Worm (Caenorhabditis elegans) whole organism, mixed stage, embryonic: Measurements from ENCODE around the gene Y116A8C.24.

ENCODE experiments used
- elt-1 ChIP-seq: sonication (generic microtip); optimal IDR thresholded peaks from 2 replicates; lab custom pipeline; 2017; ENCODE audit warnings: missing genetic modification characterization, mild to moderate bottlenecking, missing compliant biosample characterization, antibody characterized with exemption, moderate library complexity, borderline replicate concordance; ENCODE audit not compliant: insufficient read depth
- elt-3 ChIP-seq: fragments of 150-350 bp; optimal IDR thresholded peaks from 2 replicates; lab custom pipeline; 2014; ENCODE audit warnings: missing biosample characterization, missing genetic modification characterization
- lsy-2 ChIP-seq: fragments of 150-350 bp; optimal IDR thresholded peaks from 2 replicates; lab custom pipeline; 2014; ENCODE audit warnings: missing biosample characterization, missing genetic modification characterization
- mls-2 ChIP-seq: sonication (generic microtip); optimal IDR thresholded peaks from 2 replicates; lab custom pipeline; 2016; ENCODE audit warnings: mild to moderate bottlenecking, missing genetic modification characterization, moderate library complexity, missing compliant biosample characterization
- nhr-12 ChIP-seq: fragments of 150-350 bp; optimal IDR thresholded peaks from 2 replicates; lab custom pipeline; 2014; ENCODE audit warnings: missing biosample characterization, missing genetic modification characterization
- nhr-28 ChIP-seq: fragments of 150-350 bp; optimal IDR thresholded peaks from 2 replicates; lab custom pipeline; 2014; ENCODE audit warnings: missing biosample characterization, missing genetic modification characterization
- nhr-76 ChIP-seq: sonication (generic microtip); optimal IDR thresholded peaks from 2 replicates; lab custom pipeline; 2017; ENCODE audit warnings: missing biosample characterization, missing genetic modification characterization
- pha-4 ChIP-seq: fragments of 150-350 bp; optimal IDR thresholded peaks from 2 replicates; lab custom pipeline; 2018; ENCODE audit warnings: missing biosample characterization, missing genetic modification reagents, missing genetic modification characterization
- tbx-8 ChIP-seq: fragments of 200-800 bp; sonication (Bioruptor generic); optimal IDR thresholded peaks from 2 replicates; lab custom pipeline; 2018; ENCODE audit warnings: mild to moderate bottlenecking, missing genetic modification characterization, moderate library complexity, missing compliant biosample characterization
- ztf-11 ChIP-seq: fragments of 150-350 bp; optimal IDR thresholded peaks from 2 replicates; lab custom pipeline; 2014; ENCODE audit warnings: missing biosample characterization, missing genetic modification characterization

- TF ChIP-seq elt-1 (tag; lab: Kevin White, UChicago) (no peak), nhr-28 (tag; lab: Kevin White, UChicago) (no peak), tbx-8 (GFP tag; lab: Kevin White, UChicago) (no peak), nhr-76 (no peak), ztf-11 (tag; lab: Kevin White, UChicago) (no peak), pha-4 (tag; lab: Kevin White, UChicago) (no peak), nhr-12 (no peak), lsy-2 (tag; lab: Kevin White, UChicago) (no peak), mls-2 (tag; lab: Kevin White, UChicago) (no peak), elt-3 (tag; lab: Kevin White, UChicago) (no peak)
Observed at ce11 chrIV:17093701-17094100, 23.0 kb upstream of the Y116A8C.24 start, which contains the start of gene Y116A8C.29.
